Fruit fly (Drosophila melanogaster): ENCODE data around the gene CG33235.

DNA sequence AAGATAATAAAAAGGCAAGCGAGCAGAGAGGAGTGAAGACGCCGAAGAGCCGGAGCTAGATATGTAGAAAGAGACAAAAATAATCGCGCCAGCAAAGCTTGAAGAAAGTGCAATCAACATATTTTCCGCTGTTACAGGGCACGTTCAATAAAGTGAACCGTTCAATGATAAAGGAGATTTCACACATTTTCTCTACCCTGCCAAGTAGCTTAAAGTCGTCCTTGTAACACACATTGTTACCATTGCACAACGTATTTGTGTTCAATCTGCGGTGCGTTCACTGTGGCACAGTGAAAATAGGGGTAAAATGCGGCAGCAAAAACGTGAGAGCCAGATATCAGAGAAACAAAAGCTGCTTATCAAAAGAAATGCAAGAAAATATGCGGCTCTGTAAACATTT is 8.1 kb upstream of the CG33235 start:
- TF ChIP-seq Dll (optimal IDR thresholded peaks at IDR 0.05), result no peak
- TF ChIP-seq CG8478 (optimal IDR thresholded peaks at IDR 0.05), result no peak
- no peak for TF ChIP-seq pan (optimal IDR thresholded peaks at IDR 0.05)

Data from whole organism.